Fruit fly (Drosophila melanogaster) whole organism, wandering third instar larva: ENCODE measurements around the gene CG2202.

Source experiments
- Abd-B ChIP-seq: fragments of >200 bp; optimal IDR thresholded peaks from 2 replicates; lab custom pipeline; 2017; ENCODE audit warnings: missing biosample characterization, missing genetic modification characterization
- Dfd ChIP-seq: fragments of >200 bp; optimal IDR thresholded peaks from 2 replicates; lab custom pipeline; 2017; ENCODE audit warnings: missing biosample characterization, missing genetic modification characterization
- Hnf4 ChIP-seq: fragments of 200-800 bp; sonication (Bioruptor generic); optimal IDR thresholded peaks from 2 replicates; lab custom pipeline; 2016; ENCODE audit warnings: missing biosample characterization, mild to moderate bottlenecking, missing genetic modification characterization
- Hr83 ChIP-seq: fragments of 200-300 bp; sonication (Bioruptor generic); optimal IDR thresholded peaks from 2 replicates; lab custom pipeline; 2016; ENCODE audit warnings: missing biosample characterization, mild to moderate bottlenecking, missing genetic modification characterization, moderate library complexity; ENCODE audit not compliant: poor library complexity, severe bottlenecking
- Jra ChIP-seq: sonication (Bioruptor generic); optimal IDR thresholded peaks from 2 replicates; lab custom pipeline; 2016; ENCODE audit warnings: missing biosample characterization, missing genetic modification characterization
- Vsx2 ChIP-seq: fragments of 200-300, 225-300 bp; sonication (Bioruptor generic); optimal IDR thresholded peaks from 2 replicates; lab custom pipeline; 2018; ENCODE audit warnings: missing biosample characterization, missing genetic modification characterization; ENCODE audit not compliant: partially characterized antibody
- ey ChIP-seq: fragments of 200-800 bp; sonication (Bioruptor generic); optimal IDR thresholded peaks from 2 replicates; lab custom pipeline; 2016; ENCODE audit warnings: missing biosample characterization, missing genetic modification characterization
- fru ChIP-seq: fragments of 200-800 bp; sonication (Bioruptor generic); optimal IDR thresholded peaks from 3 replicates; lab custom pipeline; 2016; ENCODE audit warnings: missing biosample characterization, mild to moderate bottlenecking, missing genetic modification characterization
- h ChIP-seq: fragments of 200-800 bp; sonication (Bioruptor generic); optimal IDR thresholded peaks from 3 replicates; lab custom pipeline; 2016; ENCODE audit warnings: missing biosample characterization, mild to moderate bottlenecking, missing genetic modification characterization
- usp ChIP-seq: fragments of >200 bp; optimal IDR thresholded peaks from 2 replicates; lab custom pipeline; 2017; ENCODE audit warnings: missing biosample characterization, missing genetic modification characterization

DNA sequence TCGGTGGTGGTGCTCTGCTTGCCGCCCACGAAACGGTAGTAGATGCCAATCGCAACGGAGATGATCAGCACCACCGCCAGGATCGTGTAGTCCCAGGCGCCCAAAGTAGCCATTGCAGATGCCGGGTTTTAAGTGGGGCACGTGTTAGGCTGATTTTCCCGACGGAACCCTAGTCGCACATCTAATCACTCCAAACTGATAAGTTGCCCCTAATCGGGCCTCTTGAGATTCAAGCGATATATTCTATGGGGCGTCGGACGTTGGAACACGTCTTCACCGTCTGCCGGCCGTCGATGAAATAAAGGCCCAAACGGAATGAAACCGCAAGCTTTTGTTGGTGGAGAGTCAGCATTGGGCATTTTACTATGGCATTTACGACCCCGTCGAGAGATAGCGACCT, 3.8 kb upstream of the CG2202 start, which contains the start of gene CG32669:
- TF ChIP-seq h (GFP tag; lab: Kevin White, UChicago) (no peak), fru (GFP tag; lab: Kevin White, UChicago) (no peak), ey (GFP tag; lab: Kevin White, UChicago) (no peak), Hnf4 (no peak), Vsx2 (GFP tag; lab: Kevin White, UChicago) (no peak), usp (GFP tag; lab: Kevin White, UChicago) (no peak), Jra (no peak), Dfd (no peak), Abd-B (no peak), Hr83 (GFP tag; lab: Kevin White, UChicago) (no peak)
